Fruit fly (Drosophila melanogaster) whole organism, embryonic: ENCODE data around the gene CG32206.
A peak's percentile ranks its signal among the peaks of the same experiment; 100 is the strongest.

Experiments used
- Ada2b ChIP-seq: fragments of 200-800 bp; sonication (Bioruptor generic); IDR thresholded peaks from 2 replicates; pipeline ENCODE4 v1.3.6; 2022; ENCODE audit warnings: missing biosample characterization, missing genetic modification characterization
- B-H2 ChIP-seq: fragments of 200-800 bp; sonication (Bioruptor generic); optimal IDR thresholded peaks from 2 replicates; lab custom pipeline; 2018; ENCODE audit warnings: missing biosample characterization, mild to moderate bottlenecking, missing genetic modification characterization
- Bteb2 ChIP-seq: fragments of 200-800 bp; sonication (Bioruptor generic); optimal IDR thresholded peaks from 2 replicates; lab custom pipeline; 2016; ENCODE audit warnings: missing biosample characterization, missing genetic modification characterization
- CG11085 ChIP-seq: fragments of 200-800 bp; sonication (Bioruptor generic); IDR thresholded peaks from 2 replicates; pipeline ENCODE4 v1.3.6; 2022; ENCODE audit warnings: missing biosample characterization, missing genetic modification characterization
- CG12071 ChIP-seq: fragments of 200-800 bp; sonication (Bioruptor generic); optimal IDR thresholded peaks from 3 replicates; lab custom pipeline; 2018; ENCODE audit warnings: missing biosample characterization, mild to moderate bottlenecking, missing genetic modification characterization
- CG14014 ChIP-seq: fragments of 200-800 bp; sonication (Bioruptor generic); IDR thresholded peaks from 2 replicates; pipeline ENCODE4 v1.3.6; 2022; ENCODE audit warnings: missing biosample characterization, missing genetic modification characterization
- CG14860 ChIP-seq: fragments of 200-800 bp; sonication (Bioruptor generic); IDR thresholded peaks from 3 replicates; pipeline ENCODE4 v1.3.6; 2022; ENCODE audit warnings: missing biosample characterization, missing genetic modification characterization; ENCODE audit not compliant: partially characterized antibody
- CG15479 ChIP-seq: fragments of 200-800 bp; sonication (Bioruptor generic); optimal IDR thresholded peaks from 3 replicates; lab custom pipeline; 2019; ENCODE audit warnings: missing biosample characterization, mild to moderate bottlenecking, missing genetic modification characterization, moderate library complexity
- CG17802 ChIP-seq: fragments of 200-800 bp; sonication (Bioruptor generic); optimal IDR thresholded peaks from 2 replicates; lab custom pipeline; 2018; ENCODE audit warnings: missing biosample characterization, mild to moderate bottlenecking, missing genetic modification characterization, moderate library complexity
- CG17829 ChIP-seq: fragments of 200-800 bp; optimal IDR thresholded peaks from 2 replicates; lab custom pipeline; 2019; ENCODE audit warnings: missing biosample characterization, mild to moderate bottlenecking, missing genetic modification characterization, moderate library complexity
- CG18011 ChIP-seq: fragments of 200-800 bp; sonication (Bioruptor generic); optimal IDR thresholded peaks from 2 replicates; lab custom pipeline; 2017; ENCODE audit warnings: missing biosample characterization, missing genetic modification characterization, mild to moderate bottlenecking, moderate library complexity, missing genotype
- CG18476 ChIP-seq: fragments of 200-800 bp; sonication (Bioruptor generic); optimal IDR thresholded peaks from 2 replicates; lab custom pipeline; 2016; ENCODE audit warnings: missing biosample characterization, mild to moderate bottlenecking, missing genetic modification characterization
- CG18599 ChIP-seq: fragments of 200-800 bp; sonication (Bioruptor generic); optimal IDR thresholded peaks from 3 replicates; lab custom pipeline; 2017; ENCODE audit warnings: missing biosample characterization, missing genetic modification characterization, mild to moderate bottlenecking, moderate library complexity, missing genetic modification reagents
- CG18619 ChIP-seq: fragments of 200-800 bp; sonication (Bioruptor generic); optimal IDR thresholded peaks from 3 replicates; lab custom pipeline; 2017; ENCODE audit warnings: missing biosample characterization, mild to moderate bottlenecking, missing genetic modification characterization
- CG33557 ChIP-seq: fragments of 200-800 bp; sonication (Bioruptor generic); optimal IDR thresholded peaks from 2 replicates; lab custom pipeline; 2019; ENCODE audit warnings: missing biosample characterization, mild to moderate bottlenecking, missing genetic modification characterization, moderate library complexity
- CG4360 ChIP-seq: fragments of 200-800 bp; sonication (Bioruptor generic); IDR thresholded peaks from 2 replicates; pipeline ENCODE4 v1.3.6; 2022; ENCODE audit warnings: missing biosample characterization, missing genetic modification characterization
- CG4617 ChIP-seq: fragments of 200-800 bp; sonication (Bioruptor generic); optimal IDR thresholded peaks from 3 replicates; lab custom pipeline; 2016; ENCODE audit warnings: missing biosample characterization, missing genetic modification characterization, borderline replicate concordance
- CG4730 ChIP-seq: fragments of 200-800 bp; sonication (Bioruptor generic); IDR thresholded peaks from 2 replicates; pipeline ENCODE4 v1.3.6; 2022; ENCODE audit warnings: missing biosample characterization, missing genetic modification characterization
- CG7357 ChIP-seq: fragments of 200-800 bp; sonication (Bioruptor generic); IDR thresholded peaks from 3 replicates; pipeline ENCODE4 v1.3.6; 2022; ENCODE audit warnings: missing biosample characterization, missing genetic modification characterization
- CrebB ChIP-seq: fragments of 200-800 bp; sonication (Bioruptor generic); optimal IDR thresholded peaks from 3 replicates; lab custom pipeline; 2018; ENCODE audit warnings: missing biosample characterization, mild to moderate bottlenecking, missing genetic modification characterization
- Dfd ChIP-seq, 2 experiments: fragments of >200 bp; optimal IDR thresholded peaks; 2 replicates each; lab custom pipeline; 2017; ENCODE audit warnings: missing biosample characterization in 2 of 2, missing genetic modification characterization in 2 of 2
- Doc2 ChIP-seq: fragments of 200-800 bp; sonication (Bioruptor generic); IDR thresholded peaks from 2 replicates; pipeline ENCODE4 v1.3.6; 2022; ENCODE audit warnings: missing biosample characterization, missing genetic modification characterization
- Fer2 ChIP-seq: fragments of 200-800 bp; sonication (Bioruptor generic); optimal IDR thresholded peaks from 2 replicates; lab custom pipeline; 2018; ENCODE audit warnings: missing biosample characterization, mild to moderate bottlenecking, missing genetic modification characterization, moderate library complexity
- HmgD ChIP-seq: fragments of 200-800 bp; sonication (Bioruptor generic); optimal IDR thresholded peaks from 3 replicates; lab custom pipeline; 2016; ENCODE audit warnings: missing biosample characterization, missing genetic modification characterization
- Hsf ChIP-seq: fragments of 200-800 bp; sonication (Bioruptor generic); optimal IDR thresholded peaks from 3 replicates; lab custom pipeline; 2016; ENCODE audit warnings: missing biosample characterization, missing genetic modification characterization
- Lpt ChIP-seq: fragments of >200 bp; optimal IDR thresholded peaks from 2 replicates; lab custom pipeline; 2018; ENCODE audit warnings: missing biosample characterization, missing genetic modification characterization
- NC2β ChIP-seq: fragments of 200-800 bp; sonication (Bioruptor generic); optimal IDR thresholded peaks from 2 replicates; lab custom pipeline; 2016; ENCODE audit warnings: missing biosample characterization, missing genetic modification characterization
- Neu2 ChIP-seq: fragments of 200-800 bp; sonication (Bioruptor generic); optimal IDR thresholded peaks from 3 replicates; lab custom pipeline; 2016; ENCODE audit warnings: missing biosample characterization, missing genetic modification characterization, borderline replicate concordance
- ab ChIP-seq: fragments of 200-800 bp; sonication (Bioruptor generic); optimal IDR thresholded peaks from 2 replicates; lab custom pipeline; 2016; ENCODE audit warnings: missing biosample characterization, missing genetic modification characterization
- abd-A ChIP-seq: fragments of 200-800 bp; sonication (Bioruptor generic); optimal IDR thresholded peaks from 3 replicates; lab custom pipeline; 2019; ENCODE audit warnings: missing biosample characterization, mild to moderate bottlenecking, missing genetic modification characterization, moderate library complexity
- ara ChIP-seq: fragments of 200-800 bp; sonication (Bioruptor generic); IDR thresholded peaks from 2 replicates; pipeline ENCODE4 v1.3.6; 2022; ENCODE audit warnings: missing biosample characterization, missing genetic modification characterization
- cg ChIP-seq: fragments of 200-800 bp; sonication (Bioruptor generic); optimal IDR thresholded peaks from 3 replicates; lab custom pipeline; 2019; ENCODE audit warnings: missing biosample characterization, mild to moderate bottlenecking, missing genetic modification characterization, moderate library complexity
- dm ChIP-seq: fragments of 200-800 bp; sonication (Bioruptor generic); optimal IDR thresholded peaks from 3 replicates; lab custom pipeline; 2016; ENCODE audit warnings: missing biosample characterization, missing genetic modification characterization
- esg ChIP-seq: fragments of 200-800 bp; sonication (Bioruptor generic); conservative IDR thresholded peaks from 2 replicates; pipeline ENCODE4 v1.3.6; 2022; ENCODE audit warnings: missing biosample characterization, missing genetic modification characterization
- grau ChIP-seq: fragments of 200-800 bp; optimal IDR thresholded peaks from 3 replicates; lab custom pipeline; 2019; ENCODE audit warnings: missing biosample characterization, mild to moderate bottlenecking, missing genetic modification characterization, moderate library complexity
- gro ChIP-seq: fragments of 200-800 bp; sonication (Bioruptor generic); optimal IDR thresholded peaks from 2 replicates; lab custom pipeline; 2016; ENCODE audit warnings: missing biosample characterization, missing genetic modification characterization
- hbn ChIP-seq: fragments of 200-800 bp; sonication (Bioruptor generic); IDR thresholded peaks from 2 replicates; pipeline ENCODE4 v1.3.6; 2022; ENCODE audit warnings: missing biosample characterization, missing genetic modification characterization; ENCODE audit not compliant: partially characterized antibody
- hth ChIP-seq: fragments of >200 bp; optimal IDR thresholded peaks from 2 replicates; lab custom pipeline; 2017; ENCODE audit warnings: inconsistent platforms
- peb ChIP-seq: fragments of 200-800 bp; sonication (Bioruptor generic); IDR thresholded peaks from 2 replicates; pipeline ENCODE4 v1.3.6; 2022; ENCODE audit warnings: missing biosample characterization, missing genetic modification characterization
- phol ChIP-seq: fragments of 200-800 bp; sonication (Bioruptor generic); optimal IDR thresholded peaks from 3 replicates; lab custom pipeline; 2018; ENCODE audit warnings: missing biosample characterization, mild to moderate bottlenecking, missing genetic modification characterization, moderate library complexity
- psq ChIP-seq: fragments of 200-800 bp; sonication (Bioruptor generic); optimal IDR thresholded peaks from 2 replicates; lab custom pipeline; 2017; ENCODE audit warnings: missing biosample characterization, missing genetic modification characterization
- row ChIP-seq: fragments of 200-800 bp; sonication (Bioruptor generic); IDR thresholded peaks from 3 replicates; pipeline ENCODE4 v1.3.6; 2022; ENCODE audit warnings: missing biosample characterization, missing genetic modification characterization
- sd ChIP-seq: fragments of 200-800 bp; sonication (Bioruptor generic); optimal IDR thresholded peaks from 3 replicates; lab custom pipeline; 2018; ENCODE audit warnings: missing biosample characterization, mild to moderate bottlenecking, missing genetic modification characterization, moderate library complexity
- sim ChIP-seq: fragments of 200-800 bp; sonication (Bioruptor generic); IDR thresholded peaks from 2 replicates; pipeline ENCODE4 v1.3.6; 2022; ENCODE audit warnings: missing biosample characterization, missing genetic modification characterization
- sisA ChIP-seq: fragments of 200-800 bp; sonication (Bioruptor generic); IDR thresholded peaks from 2 replicates; pipeline ENCODE4 v1.3.6; 2022; ENCODE audit warnings: missing biosample characterization, missing genetic modification characterization
- slbo ChIP-seq: fragments of 200-800 bp; sonication (Bioruptor generic); IDR thresholded peaks from 2 replicates; pipeline ENCODE4 v1.3.6; 2022; ENCODE audit warnings: missing biosample characterization, missing genetic modification characterization
- stwl ChIP-seq: fragments of 200-800 bp; sonication (Bioruptor generic); optimal IDR thresholded peaks from 3 replicates; lab custom pipeline; 2018; ENCODE audit warnings: missing biosample characterization, mild to moderate bottlenecking, missing genetic modification characterization, moderate library complexity
- ttk ChIP-seq: fragments of 200-800 bp; sonication (Bioruptor generic); IDR thresholded peaks from 2 replicates; pipeline ENCODE4 v2.1.2; 2022; ENCODE audit warnings: missing biosample characterization, missing genetic modification characterization
- tup ChIP-seq: fragments of 200-800 bp; sonication (Bioruptor generic); optimal IDR thresholded peaks from 2 replicates; lab custom pipeline; 2016; ENCODE audit warnings: missing biosample characterization, mild to moderate bottlenecking, missing genetic modification characterization, moderate library complexity

CG32206 gene

dm6 chr3L:19446394-19447349 is 34.0 kb upstream of the CG32206 start, which contains the start of the genes CG33062 and Chd3 (continued):
- no peak for TF ChIP-seq HmgD (GFP tag; lab: Kevin White, UChicago)
- no peak for TF ChIP-seq Fer2
- no peak for TF ChIP-seq sd
- TF ChIP-seq NC2β (GFP tag; lab: Kevin White, UChicago) = no peak
- no peak for TF ChIP-seq B-H2 (GFP tag; lab: Kevin White, UChicago)
- TF ChIP-seq CG33557 (GFP tag; lab: Kevin White, UChicago) = no peak
- TF ChIP-seq psq (GFP tag; lab: Kevin White, UChicago) = no peak
- TF ChIP-seq CG18011 = no peak
- TF ChIP-seq Hsf (GFP tag; lab: Kevin White, UChicago) = no peak
- no peak for TF ChIP-seq hth (lab: Kevin White, UChicago)
- peak; percentile 90 for TF ChIP-seq CG17802 (tag; lab: Kevin White, UChicago)
- TF ChIP-seq CG17829 (tag; lab: Kevin White, UChicago) = no peak
- TF ChIP-seq Neu2 = no peak
- no peak for TF ChIP-seq CG18476
- no peak for TF ChIP-seq grau (tag; lab: Kevin White, UChicago)
- no peak for TF ChIP-seq dm (GFP tag; lab: Kevin White, UChicago)
- TF ChIP-seq row = peak; percentile 79
- TF ChIP-seq abd-A (tag; lab: Kevin White, UChicago) = no peak
- no peak for TF ChIP-seq cg (GFP tag; lab: Kevin White, UChicago)
- peak in 1 of 2 experiments; percentile 67 for TF ChIP-seq Dfd (GFP tag; optimal IDR thresholded peaks at IDR 0.05; lab: Kevin White, UChicago)
- TF ChIP-seq stwl (tag; lab: Kevin White, UChicago) = peak; percentile 16
- no peak for TF ChIP-seq sim (GFP tag; lab: Robert Waterston, UW)
- no peak for TF ChIP-seq CG12071 (GFP tag; lab: Kevin White, UChicago)
- no peak for TF ChIP-seq CG14014 (GFP tag; lab: Robert Waterston, UW)
- no peak for TF ChIP-seq gro (GFP tag; lab: Kevin White, UChicago)
- no peak for TF ChIP-seq Ada2b (GFP tag; lab: Robert Waterston, UW)
- TF ChIP-seq ab (GFP tag; lab: Kevin White, UChicago) = no peak
- no peak for TF ChIP-seq peb
- TF ChIP-seq CG4360 (GFP tag; lab: Robert Waterston, UW) = no peak
- no peak for TF ChIP-seq tup (GFP tag; lab: Kevin White, UChicago)
- no peak for TF ChIP-seq CG4617 (GFP tag; lab: Kevin White, UChicago)
- 0 out of 2 replicates have a peak, but pooled peaks have one; percentile 9 for TF ChIP-seq CG4730 (GFP tag; lab: Robert Waterston, UW)
- TF ChIP-seq CG11085 (GFP tag; lab: Robert Waterston, UW) = no peak
- TF ChIP-seq Bteb2 = no peak
- peak; percentile 93 for TF ChIP-seq CG7357 (GFP tag; lab: Robert Waterston, UW)
- TF ChIP-seq hbn (GFP tag; lab: Robert Waterston, UW) = 0 out of 2 replicates have a peak, but pooled peaks have one; percentile 15
- TF ChIP-seq CrebB (tag; lab: Kevin White, UChicago) = no peak
- TF ChIP-seq CG18619 = no peak
- 0 out of 2 replicates have a peak, but pooled peaks have one; percentile 25 for TF ChIP-seq esg (GFP tag; lab: Robert Waterston, UW)
- no peak for TF ChIP-seq ara
- no peak for TF ChIP-seq Lpt (GFP tag; lab: Kevin White, UChicago)
- peak; percentile 60 for TF ChIP-seq phol (tag; lab: Kevin White, UChicago)
- TF ChIP-seq CG14860 (GFP tag; lab: Robert Waterston, UW) = no peak
- TF ChIP-seq slbo = peak; percentile 38
- no peak for TF ChIP-seq CG15479 (GFP tag; lab: Kevin White, UChicago)
- no peak; the same call in 1 of the 2 replicates for TF ChIP-seq sisA (GFP tag; lab: Robert Waterston, UW)
- no peak for TF ChIP-seq Doc2 (GFP tag; lab: Robert Waterston, UW)
- TF ChIP-seq ttk (GFP tag; lab: Robert Waterston, UW) = no peak
- no peak for TF ChIP-seq CG18599
